Fruit fly (Drosophila melanogaster) whole organism, embryonic: Measurements from ENCODE around the gene CG16758.

Source experiments
- CG1024 ChIP-seq: fragments of 200-800 bp; sonication (Bioruptor generic); IDR thresholded peaks from 2 replicates; pipeline ENCODE4 v1.3.6; 2022; ENCODE audit warnings: missing biosample characterization, missing genetic modification characterization
- CG11696 ChIP-seq: fragments of 200-800 bp; sonication (Bioruptor generic); IDR thresholded peaks from 2 replicates; pipeline ENCODE4 v1.3.6; 2022; ENCODE audit warnings: missing biosample characterization, missing genetic modification characterization
- CG12219 ChIP-seq: fragments of 200-800 bp; sonication (Bioruptor generic); optimal IDR thresholded peaks from 3 replicates; lab custom pipeline; 2018; ENCODE audit warnings: missing biosample characterization, mild to moderate bottlenecking, missing genetic modification characterization
- CG13123 ChIP-seq: fragments of 200-800 bp; sonication (Bioruptor generic); optimal IDR thresholded peaks from 2 replicates; lab custom pipeline; 2016; ENCODE audit warnings: missing biosample characterization, missing genetic modification characterization
- CG17912 ChIP-seq: fragments of 200-800 bp; sonication (Bioruptor generic); optimal IDR thresholded peaks from 2 replicates; lab custom pipeline; 2018; ENCODE audit warnings: missing biosample characterization, mild to moderate bottlenecking, missing genetic modification characterization
- CG18476 ChIP-seq: fragments of 200-800 bp; sonication (Bioruptor generic); optimal IDR thresholded peaks from 2 replicates; lab custom pipeline; 2016; ENCODE audit warnings: missing biosample characterization, mild to moderate bottlenecking, missing genetic modification characterization
- CG2678 ChIP-seq: fragments of 200-800 bp; sonication (Bioruptor generic); optimal IDR thresholded peaks from 3 replicates; lab custom pipeline; 2019; ENCODE audit warnings: missing biosample characterization, mild to moderate bottlenecking, missing genetic modification characterization, moderate library complexity
- CG30403 ChIP-seq: fragments of 200-800 bp; sonication (Bioruptor generic); optimal IDR thresholded peaks from 3 replicates; lab custom pipeline; 2016; ENCODE audit warnings: missing biosample characterization, missing genetic modification characterization
- CG32532 ChIP-seq: fragments of 200-800 bp; sonication (Bioruptor generic); IDR thresholded peaks from 2 replicates; pipeline ENCODE4 v1.3.6; 2022; ENCODE audit warnings: missing biosample characterization, missing genetic modification characterization
- CG3407 ChIP-seq: fragments of 200-800 bp; sonication (Bioruptor generic); optimal IDR thresholded peaks from 2 replicates; lab custom pipeline; 2018; ENCODE audit warnings: missing biosample characterization, mild to moderate bottlenecking, missing genetic modification characterization
- CG42726 ChIP-seq: fragments of 200-800 bp; sonication (Bioruptor generic); IDR thresholded peaks from 2 replicates; pipeline ENCODE4 v1.3.6; 2022; ENCODE audit warnings: missing biosample characterization, missing genetic modification characterization; ENCODE audit not compliant: partially characterized antibody
- CG4360 ChIP-seq: fragments of 200-800 bp; sonication (Bioruptor generic); IDR thresholded peaks from 2 replicates; pipeline ENCODE4 v1.3.6; 2022; ENCODE audit warnings: missing biosample characterization, missing genetic modification characterization
- CG6654 ChIP-seq: fragments of 200-800 bp; sonication (Bioruptor generic); optimal IDR thresholded peaks from 2 replicates; lab custom pipeline; 2017; ENCODE audit warnings: missing biosample characterization, mild to moderate bottlenecking, missing genetic modification characterization
- CG6791 ChIP-seq: fragments of 200-800 bp; sonication (Bioruptor generic); IDR thresholded peaks from 3 replicates; pipeline ENCODE4 v1.3.6; 2022; ENCODE audit warnings: missing biosample characterization, missing genetic modification characterization; ENCODE audit not compliant: partially characterized antibody
- CG6813 ChIP-seq: fragments of 200-800 bp; sonication (Bioruptor generic); optimal IDR thresholded peaks from 2 replicates; lab custom pipeline; 2017; ENCODE audit warnings: missing biosample characterization, missing genetic modification characterization, mild to moderate bottlenecking, moderate library complexity, missing genetic modification reagents
- CG7271 ChIP-seq: fragments of 200-800 bp; sonication (Bioruptor generic); optimal IDR thresholded peaks from 2 replicates; lab custom pipeline; 2018; ENCODE audit warnings: missing biosample characterization, mild to moderate bottlenecking, missing genetic modification characterization, moderate library complexity
- CG7556 ChIP-seq: fragments of 200-800 bp; sonication (Bioruptor generic); optimal IDR thresholded peaks from 2 replicates; lab custom pipeline; 2017; ENCODE audit warnings: missing biosample characterization, mild to moderate bottlenecking, missing genetic modification characterization
- D ChIP-seq, 2 experiments: fragments of 200-800 bp in 1 of 2; fragments of >200 bp in 1 of 2; sonication (Bioruptor generic) in 1 of 2; optimal IDR thresholded peaks; 2 replicates in 1 of 2; 3 replicates in 1 of 2; lab custom pipeline; 2017; ENCODE audit warnings: mild to moderate bottlenecking in 1 of 2, missing biosample characterization in 1 of 2, missing genetic modification characterization in 1 of 2, missing genetic modification reagents in 1 of 2
- Dek ChIP-seq: fragments of 200-800 bp; sonication (Bioruptor generic); optimal IDR thresholded peaks from 3 replicates; lab custom pipeline; 2019; ENCODE audit warnings: missing biosample characterization, mild to moderate bottlenecking, missing genetic modification characterization, moderate library complexity
- Dref ChIP-seq: fragments of 200-800 bp; sonication (Bioruptor generic); IDR thresholded peaks from 2 replicates; pipeline ENCODE4 v1.3.6; 2022; ENCODE audit warnings: missing biosample characterization, missing genetic modification characterization
- Drgx ChIP-seq: fragments of 200-800 bp; sonication (Bioruptor generic); IDR thresholded peaks from 2 replicates; pipeline ENCODE4 v1.3.6; 2022; ENCODE audit warnings: missing biosample characterization, missing genetic modification characterization
- ERR ChIP-seq: fragments of 200-800 bp; sonication (Bioruptor generic); optimal IDR thresholded peaks from 2 replicates; lab custom pipeline; 2016; ENCODE audit warnings: missing biosample characterization, missing genetic modification characterization
- Gsc ChIP-seq: fragments of 200-800 bp; sonication (Bioruptor generic); IDR thresholded peaks from 2 replicates; pipeline ENCODE4 v1.3.6; 2022; ENCODE audit warnings: missing biosample characterization, missing genetic modification characterization
- H15 ChIP-seq: fragments of 200-800 bp; sonication (Bioruptor generic); IDR thresholded peaks from 3 replicates; pipeline ENCODE4 v1.3.6; 2022; ENCODE audit warnings: missing biosample characterization, missing genetic modification characterization
- H2.0 ChIP-seq: fragments of 200-800 bp; sonication (Bioruptor generic); IDR thresholded peaks from 2 replicates; pipeline ENCODE4 v1.3.6; 2022; ENCODE audit warnings: missing biosample characterization, missing genetic modification characterization
- Hand ChIP-seq: fragments of 200-800 bp; sonication (Bioruptor generic); optimal IDR thresholded peaks from 2 replicates; lab custom pipeline; 2017; ENCODE audit warnings: mild to moderate bottlenecking, missing biosample characterization, missing genetic modification reagents, missing genetic modification characterization
- HmgD ChIP-seq: fragments of 200-800 bp; sonication (Bioruptor generic); optimal IDR thresholded peaks from 3 replicates; lab custom pipeline; 2016; ENCODE audit warnings: missing biosample characterization, missing genetic modification characterization
- Mad ChIP-seq: fragments of 200-800 bp; sonication (Bioruptor generic); optimal IDR thresholded peaks from 2 replicates; lab custom pipeline; 2016; ENCODE audit warnings: missing biosample characterization, missing genetic modification characterization
- PHDP ChIP-seq: fragments of 200-800 bp; sonication (Bioruptor generic); optimal IDR thresholded peaks from 3 replicates; lab custom pipeline; 2018; ENCODE audit warnings: missing biosample characterization, mild to moderate bottlenecking, missing genetic modification characterization, moderate library complexity
- Side ChIP-seq: fragments of 200-800 bp; sonication (Bioruptor generic); optimal IDR thresholded peaks from 2 replicates; lab custom pipeline; 2016; ENCODE audit warnings: missing biosample characterization, missing genetic modification characterization
- Sox102F ChIP-seq: fragments of 200-800 bp; sonication (Bioruptor generic); optimal IDR thresholded peaks from 2 replicates; lab custom pipeline; 2018; ENCODE audit warnings: missing biosample characterization, mild to moderate bottlenecking, missing genetic modification characterization, moderate library complexity
- Xrp1 ChIP-seq: fragments of 200-800 bp; sonication (Bioruptor generic); IDR thresholded peaks from 2 replicates; pipeline ENCODE4 v1.3.6; 2022; ENCODE audit warnings: missing biosample characterization, missing genetic modification characterization
- aop ChIP-seq: fragments of 200-800 bp; sonication (Bioruptor generic); IDR thresholded peaks from 2 replicates; pipeline ENCODE4 v1.3.6; 2022; ENCODE audit warnings: missing biosample characterization, missing genetic modification characterization
- bcd ChIP-seq: fragments of 200-800 bp; sonication (Bioruptor generic); optimal IDR thresholded peaks from 2 replicates; lab custom pipeline; 2017; ENCODE audit warnings: missing biosample characterization, mild to moderate bottlenecking, missing genetic modification characterization
- crc ChIP-seq: fragments of 200-800 bp; sonication (Bioruptor generic); optimal IDR thresholded peaks from 2 replicates; lab custom pipeline; 2016; ENCODE audit warnings: missing biosample characterization, missing genetic modification characterization
- croc ChIP-seq: fragments of 200-800 bp; sonication (Bioruptor generic); conservative IDR thresholded peaks from 3 replicates; pipeline ENCODE4 v1.3.6; 2022; ENCODE audit warnings: missing biosample characterization, missing genetic modification characterization
- crol ChIP-seq: fragments of 200-800 bp; sonication (Bioruptor generic); IDR thresholded peaks from 2 replicates; pipeline ENCODE4 v1.3.6; 2022; ENCODE audit warnings: missing biosample characterization, missing genetic modification characterization
- cwo ChIP-seq: fragments of 200-800 bp; sonication (Bioruptor generic); optimal IDR thresholded peaks from 3 replicates; lab custom pipeline; 2017; ENCODE audit warnings: missing biosample characterization, missing genetic modification characterization, mild to moderate bottlenecking, moderate library complexity, missing genetic modification reagents
- ems ChIP-seq: fragments of 200-800 bp; sonication (Bioruptor generic); optimal IDR thresholded peaks from 3 replicates; lab custom pipeline; 2016; ENCODE audit warnings: missing biosample characterization, missing genetic modification characterization
- eve ChIP-seq, 2 experiments: fragments of >200 bp; optimal IDR thresholded peaks; 2 replicates each; lab custom pipeline; 2017; ENCODE audit warnings: missing biosample characterization in 2 of 2, missing genetic modification characterization in 2 of 2
- fd102C ChIP-seq: fragments of 200-800 bp; sonication (Bioruptor generic); optimal IDR thresholded peaks from 2 replicates; lab custom pipeline; 2018; ENCODE audit warnings: missing biosample characterization, mild to moderate bottlenecking, missing genetic modification characterization, moderate library complexity
- inv ChIP-seq: fragments of 200-800 bp; sonication (Bioruptor generic); IDR thresholded peaks from 2 replicates; pipeline ENCODE4 v1.3.6; 2022; ENCODE audit warnings: missing biosample characterization, missing genetic modification characterization; ENCODE audit not compliant: partially characterized antibody
- onecut ChIP-seq: fragments of 200-800 bp; sonication (Bioruptor generic); IDR thresholded peaks from 2 replicates; pipeline ENCODE4 v1.3.6; 2022; ENCODE audit warnings: missing biosample characterization, missing genetic modification characterization
- p53 ChIP-seq: fragments of 200-800 bp; sonication (Bioruptor generic); optimal IDR thresholded peaks from 2 replicates; lab custom pipeline; 2016; ENCODE audit warnings: missing biosample characterization, missing genetic modification characterization
- rib ChIP-seq: fragments of 200-800 bp; sonication (Bioruptor generic); IDR thresholded peaks from 2 replicates; pipeline ENCODE4 v1.3.6; 2022; ENCODE audit warnings: missing biosample characterization, missing genetic modification characterization
- row ChIP-seq: fragments of 200-800 bp; sonication (Bioruptor generic); IDR thresholded peaks from 3 replicates; pipeline ENCODE4 v1.3.6; 2022; ENCODE audit warnings: missing biosample characterization, missing genetic modification characterization
- scrt ChIP-seq: fragments of 200-800 bp; sonication (Bioruptor generic); optimal IDR thresholded peaks from 2 replicates; lab custom pipeline; 2018; ENCODE audit warnings: missing biosample characterization, mild to moderate bottlenecking, missing genetic modification characterization, moderate library complexity
- tgo ChIP-seq: fragments of 200-800 bp; sonication (Bioruptor generic); IDR thresholded peaks from 3 replicates; pipeline ENCODE4 v1.3.6; 2022; ENCODE audit warnings: missing biosample characterization, missing genetic modification characterization
- usp ChIP-seq: fragments of >200 bp; optimal IDR thresholded peaks from 2 replicates; lab custom pipeline; 2017; ENCODE audit warnings: missing biosample characterization, missing genetic modification characterization

Gene CG16758

dm6 chr3L:2536969-2537600 lies 33.7 kb upstream of the CG16758 start (continued):
- TF ChIP-seq CG2678 (tag; lab: Kevin White, UChicago) (peak; percentile 74), D (optimal IDR thresholded peaks at IDR 0.05; lab: Kevin White, UChicago) (no peak), D (GFP tag; optimal IDR thresholded peaks at IDR 0.05; lab: Kevin White, UChicago) (peak; percentile 60), onecut (GFP tag; lab: Robert Waterston, UW) (peak; percentile 72), rib (GFP tag; lab: Robert Waterston, UW) (peak; percentile 39; the same call in 1 of the 2 replicates), CG13123 (peak; percentile 60), Side (GFP tag; lab: Kevin White, UChicago) (peak; percentile 75), H15 (0 out of 3 replicates have a peak, but pooled peaks have one; percentile 15), Hand (GFP tag; lab: Kevin White, UChicago) (no peak), inv (GFP tag; lab: Robert Waterston, UW) (no peak), CG32532 (peak; percentile 6; the same call in 1 of the 2 replicates), Sox102F (GFP tag; lab: Kevin White, UChicago) (peak; percentile 54), eve (GFP tag; optimal IDR thresholded peaks at IDR 0.05; lab: Kevin White, UChicago) (peak in 1 of 2 experiments; percentile 27), scrt (GFP tag; lab: Kevin White, UChicago) (peak; percentile 66), p53 (GFP tag; lab: Kevin White, UChicago) (peak; percentile 60), CG30403 (peak; percentile 43), PHDP (peak; percentile 69), CG7271 (tag; lab: Kevin White, UChicago) (peak; percentile 44), ERR (GFP tag; lab: Kevin White, UChicago) (peak; percentile 12), aop (GFP tag; lab: Robert Waterston, UW) (no peak), CG42726 (no peak), CG4360 (GFP tag; lab: Robert Waterston, UW) (peak; percentile 61), row (peak; percentile 43), HmgD (GFP tag; lab: Kevin White, UChicago) (peak; percentile 5), tgo (GFP tag; lab: Robert Waterston, UW) (peak; percentile 51; the same call in 1 of the 3 replicates), Mad (GFP tag; lab: Kevin White, UChicago) (no peak), Dek (tag; lab: Kevin White, UChicago) (peak; percentile 18), usp (GFP tag; lab: Kevin White, UChicago) (no peak), Gsc (GFP tag; lab: Robert Waterston, UW) (no peak), CG7556 (peak; percentile 66), CG11696 (peak; percentile 79), crol (no peak), CG12219 (GFP tag; lab: Kevin White, UChicago) (peak; percentile 64), crc (GFP tag; lab: Kevin White, UChicago) (peak; percentile 48), CG6654 (GFP tag; lab: Kevin White, UChicago) (no peak), fd102C (GFP tag; lab: Kevin White, UChicago) (no peak), Dref (GFP tag; lab: Robert Waterston, UW) (no peak), ems (GFP tag; lab: Kevin White, UChicago) (no peak), Xrp1 (GFP tag; lab: Robert Waterston, UW) (peak; percentile 81), CG17912 (GFP tag; lab: Kevin White, UChicago) (peak; percentile 63), CG3407 (GFP tag; lab: Kevin White, UChicago) (peak; percentile 89), croc (GFP tag; lab: Robert Waterston, UW) (peak; percentile 22; the same call in 1 of the 3 replicates), CG18476 (GFP tag; lab: Kevin White, UChicago) (peak; percentile 51), CG1024 (GFP tag; lab: Robert Waterston, UW) (peak; percentile 24; the same call in 1 of the 2 replicates), cwo (GFP tag; lab: Kevin White, UChicago) (peak; percentile 55), CG6791 (no peak), H2.0 (GFP tag; lab: Robert Waterston, UW) (0 out of 2 replicates have a peak, but pooled peaks have one; percentile 27), CG6813 (GFP tag; lab: Kevin White, UChicago) (peak; percentile 94), Drgx (GFP tag; lab: Robert Waterston, UW) (no peak), bcd (GFP tag; lab: Kevin White, UChicago) (peak; percentile 66)
